Worm (Caenorhabditis elegans) whole organism, L2 larva: ENCODE measurements around the gene ZC84.1.

Experiments used
- C34F6.9 ChIP-seq: fragments of 150-350 bp; optimal IDR thresholded peaks from 2 replicates; lab custom pipeline; 2014; ENCODE audit warnings: missing biosample characterization, missing genetic modification characterization
- F13H6.1 ChIP-seq: sonication (generic microtip); optimal IDR thresholded peaks from 2 replicates; lab custom pipeline; 2016; ENCODE audit warnings: missing genetic modification characterization, missing compliant biosample characterization
- R02D3.7 ChIP-seq: fragments of 150-350 bp; optimal IDR thresholded peaks from 2 replicates; lab custom pipeline; 2014; ENCODE audit warnings: missing biosample characterization, missing genetic modification characterization
- alr-1 ChIP-seq: fragments of 150-350 bp; optimal IDR thresholded peaks from 2 replicates; lab custom pipeline; 2014; ENCODE audit warnings: missing biosample characterization, missing genetic modification characterization
- ama-1 ChIP-seq: fragments of 150-350 bp; optimal IDR thresholded peaks from 2 replicates; lab custom pipeline; 2018; ENCODE audit warnings: inconsistent platforms
- ceh-16 ChIP-seq: fragments of 150-350 bp; optimal IDR thresholded peaks from 2 replicates; lab custom pipeline; 2014; ENCODE audit warnings: missing biosample characterization, missing genetic modification characterization
- ceh-82 ChIP-seq: fragments of 150-350 bp; optimal IDR thresholded peaks from 2 replicates; lab custom pipeline; 2014; ENCODE audit warnings: missing biosample characterization, missing genetic modification characterization
- crh-2 ChIP-seq: sonication (generic microtip); optimal IDR thresholded peaks from 2 replicates; lab custom pipeline; 2017; ENCODE audit warnings: missing biosample characterization, missing genetic modification characterization
- dmd-4 ChIP-seq: sonication (generic microtip); optimal IDR thresholded peaks from 2 replicates; lab custom pipeline; 2017; ENCODE audit warnings: missing biosample characterization, missing genetic modification characterization
- fos-1 ChIP-seq: fragments of 150-350 bp; optimal IDR thresholded peaks from 2 replicates; lab custom pipeline; 2014; ENCODE audit warnings: missing biosample characterization, missing genetic modification characterization
- gmeb-1 ChIP-seq: fragments of 150-350 bp; optimal IDR thresholded peaks from 2 replicates; lab custom pipeline; 2014; ENCODE audit warnings: missing biosample characterization, missing genetic modification characterization
- lin-11 ChIP-seq: fragments of 150-350 bp; sonication (generic microtip); optimal IDR thresholded peaks from 2 replicates; lab custom pipeline; 2014; ENCODE audit warnings: missing biosample characterization, missing genetic modification characterization, inconsistent platforms, mixed read lengths
- lin-13 ChIP-seq: fragments of 150-350 bp; optimal IDR thresholded peaks from 2 replicates; lab custom pipeline; 2014; ENCODE audit warnings: missing biosample characterization, missing genetic modification reagents, missing genetic modification characterization
- lin-39 ChIP-seq: fragments of 150-350 bp; optimal IDR thresholded peaks from 2 replicates; lab custom pipeline; 2014; ENCODE audit warnings: missing biosample characterization, missing genetic modification reagents, missing genetic modification characterization
- lsy-2 ChIP-seq, 2 experiments: fragments of 150-350 bp in 1 of 2; sonication (generic microtip) in 1 of 2; optimal IDR thresholded peaks; 2 replicates each; lab custom pipeline; 2014 to 2017; ENCODE audit warnings: missing biosample characterization in 2 of 2, missing genetic modification characterization in 2 of 2
- mab-5 ChIP-seq: fragments of 150-350 bp; optimal IDR thresholded peaks from 2 replicates; lab custom pipeline; 2014; ENCODE audit warnings: missing biosample characterization, missing genetic modification characterization
- mbf-1 ChIP-seq: sonication (generic microtip); optimal IDR thresholded peaks from 2 replicates; lab custom pipeline; 2017; ENCODE audit warnings: missing biosample characterization, missing genetic modification characterization
- nhr-10 ChIP-seq: sonication (generic microtip); optimal IDR thresholded peaks from 2 replicates; lab custom pipeline; 2017; ENCODE audit warnings: missing biosample characterization, missing genetic modification characterization
- nhr-11 ChIP-seq: fragments of 150-350 bp; optimal IDR thresholded peaks from 2 replicates; lab custom pipeline; 2014; ENCODE audit warnings: missing biosample characterization, missing genetic modification characterization
- nhr-129 ChIP-seq: fragments of 150-350 bp; optimal IDR thresholded peaks from 2 replicates; lab custom pipeline; 2014; ENCODE audit warnings: missing biosample characterization, missing genetic modification characterization
- nhr-21 ChIP-seq: fragments of 150-350 bp; optimal IDR thresholded peaks from 2 replicates; lab custom pipeline; 2014; ENCODE audit warnings: missing biosample characterization, missing genetic modification characterization
- nhr-23 ChIP-seq: fragments of 150-350 bp; optimal IDR thresholded peaks from 2 replicates; lab custom pipeline; 2014; ENCODE audit warnings: missing biosample characterization, missing genetic modification reagents, missing genetic modification characterization
- nhr-237 ChIP-seq: fragments of 150-350 bp; optimal IDR thresholded peaks from 2 replicates; lab custom pipeline; 2014; ENCODE audit warnings: missing biosample characterization, missing genetic modification characterization
- nhr-25 ChIP-seq: fragments of 150-350 bp; sonication (generic microtip); optimal IDR thresholded peaks from 3 replicates; lab custom pipeline; 2014; ENCODE audit warnings: missing biosample characterization, missing genetic modification characterization
- nhr-77 ChIP-seq: fragments of 150-350 bp; optimal IDR thresholded peaks from 2 replicates; lab custom pipeline; 2014; ENCODE audit warnings: missing biosample characterization, missing genetic modification characterization
- peb-1 ChIP-seq: fragments of 150-350 bp; optimal IDR thresholded peaks from 2 replicates; lab custom pipeline; 2014; ENCODE audit warnings: missing biosample characterization, missing genetic modification characterization
- sem-4 ChIP-seq: fragments of 150-350 bp; optimal IDR thresholded peaks from 2 replicates; lab custom pipeline; 2014; ENCODE audit warnings: missing biosample characterization, missing genetic modification reagents, missing genetic modification characterization
- skn-1 ChIP-seq: sonication (generic microtip); optimal IDR thresholded peaks from 2 replicates; lab custom pipeline; 2017; ENCODE audit warnings: missing biosample characterization, missing genetic modification characterization
- sma-3 ChIP-seq: sonication (generic microtip); optimal IDR thresholded peaks from 2 replicates; lab custom pipeline; 2016; ENCODE audit warnings: missing genetic modification reagents, missing genetic modification characterization, missing compliant biosample characterization
- sma-9 ChIP-seq, 2 experiments: fragments of 150-350 bp in 1 of 2; sonication (generic microtip) in 1 of 2; optimal IDR thresholded peaks; 2 replicates each; lab custom pipeline; 2014 to 2016; ENCODE audit warnings: missing genetic modification characterization in 2 of 2, mild to moderate bottlenecking in 1 of 2, missing biosample characterization in 1 of 2, missing compliant biosample characterization in 1 of 2, missing genetic modification reagents in 1 of 2, moderate library complexity in 1 of 2
- snpc-4 ChIP-seq: fragments of 150-350 bp; optimal IDR thresholded peaks from 2 replicates; lab custom pipeline; 2014; ENCODE audit warnings: missing biosample characterization, missing genetic modification characterization
- unc-39 ChIP-seq: fragments of 150-350 bp; optimal IDR thresholded peaks from 2 replicates; lab custom pipeline; 2014; ENCODE audit warnings: missing biosample characterization, missing genetic modification characterization
- unc-55 ChIP-seq: fragments of 150-350 bp; sonication (generic microtip); optimal IDR thresholded peaks from 3 replicates; lab custom pipeline; 2014; ENCODE audit warnings: missing biosample characterization, missing genetic modification reagents, missing genetic modification characterization
- unc-62 ChIP-seq: fragments of 150-350 bp; optimal IDR thresholded peaks from 2 replicates; lab custom pipeline; 2014; ENCODE audit warnings: missing biosample characterization, missing genetic modification reagents, missing genetic modification characterization
- zag-1 ChIP-seq: fragments of 150-350 bp; optimal IDR thresholded peaks from 2 replicates; lab custom pipeline; 2014; ENCODE audit warnings: missing biosample characterization, missing genetic modification characterization
- ztf-1 ChIP-seq: fragments of 200-800 bp; sonication (Bioruptor generic); conservative IDR thresholded peaks from 2 replicates; pipeline ENCODE4 v1.3.6; 2022; ENCODE audit warnings: missing genetic modification characterization, missing compliant biosample characterization
- ztf-11 ChIP-seq: sonication (generic microtip); optimal IDR thresholded peaks from 2 replicates; lab custom pipeline; 2017; ENCODE audit warnings: missing biosample characterization, missing genetic modification characterization

Gene ZC84.1

DNA sequence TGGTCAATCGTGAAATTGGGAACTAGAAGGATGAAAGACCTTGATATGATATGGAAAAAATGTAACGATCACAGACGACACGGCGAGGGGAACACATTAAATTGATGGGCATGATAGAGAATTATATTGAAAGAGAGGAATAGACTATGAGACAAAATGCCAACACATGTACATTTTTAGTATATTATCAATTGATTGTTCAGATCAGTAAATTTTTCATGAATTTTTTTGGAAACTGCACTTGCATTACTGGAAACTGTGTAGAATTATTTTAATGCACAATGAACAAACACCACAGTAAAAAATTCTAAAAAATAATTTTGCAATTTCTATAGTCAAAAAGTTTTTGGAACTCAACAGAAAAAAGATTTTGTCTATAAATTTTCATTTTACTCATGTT, 32.8 kb downstream of the ZC84.1 start:
- TF ChIP-seq sma-3: no peak
- TF ChIP-seq unc-62 (GFP tag; lab: Kevin White, UChicago): no peak
- peak; percentile 21 for TF ChIP-seq sma-9 (GFP tag; optimal IDR thresholded peaks at IDR 0.05; lab: Kevin White, UChicago)
- no peak for TF ChIP-seq sma-9 (tag; optimal IDR thresholded peaks at IDR 0.05; lab: Kevin White, UChicago)
- peak; percentile 33 for TF ChIP-seq fos-1 (tag; lab: Kevin White, UChicago)

DNA sequence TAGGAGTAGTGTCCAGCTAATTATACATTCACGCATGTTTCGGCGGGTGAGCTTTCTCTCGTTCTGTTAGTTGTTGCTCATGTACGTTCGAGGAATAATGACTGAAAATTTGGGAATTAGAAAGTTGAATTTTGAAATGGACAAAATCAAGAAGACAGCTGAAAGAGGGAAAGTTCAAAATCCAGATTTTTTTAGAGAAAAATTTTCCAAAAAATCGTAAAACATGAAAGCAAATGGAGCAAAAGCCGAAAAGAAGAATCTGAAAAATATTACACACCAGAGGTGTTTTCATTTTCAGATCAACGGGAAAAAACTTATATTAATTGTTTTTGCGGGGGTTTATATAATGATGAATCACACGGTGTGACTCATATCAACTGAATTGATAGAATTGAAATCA, 33.4 kb downstream of the ZC84.1 start, which contains the start of gene ina-1:
ina-1 (minus strand) TSS at position 101 of the 400 bp plus-strand sequence.
- TF ChIP-seq alr-1 (tag; lab: Kevin White, UChicago): no peak
- no peak for TF ChIP-seq nhr-129 (tag; lab: Kevin White, UChicago)
- no peak for TF ChIP-seq C34F6.9 (tag; lab: Kevin White, UChicago)
- TF ChIP-seq nhr-11 (tag; lab: Kevin White, UChicago): no peak
- TF ChIP-seq nhr-25 (tag; lab: Kevin White, UChicago): no peak
- TF ChIP-seq lin-13: no peak
- TF ChIP-seq F13H6.1 (tag; lab: Kevin White, UChicago): no peak
- TF ChIP-seq unc-62 (GFP tag; lab: Kevin White, UChicago): no peak

DNA sequence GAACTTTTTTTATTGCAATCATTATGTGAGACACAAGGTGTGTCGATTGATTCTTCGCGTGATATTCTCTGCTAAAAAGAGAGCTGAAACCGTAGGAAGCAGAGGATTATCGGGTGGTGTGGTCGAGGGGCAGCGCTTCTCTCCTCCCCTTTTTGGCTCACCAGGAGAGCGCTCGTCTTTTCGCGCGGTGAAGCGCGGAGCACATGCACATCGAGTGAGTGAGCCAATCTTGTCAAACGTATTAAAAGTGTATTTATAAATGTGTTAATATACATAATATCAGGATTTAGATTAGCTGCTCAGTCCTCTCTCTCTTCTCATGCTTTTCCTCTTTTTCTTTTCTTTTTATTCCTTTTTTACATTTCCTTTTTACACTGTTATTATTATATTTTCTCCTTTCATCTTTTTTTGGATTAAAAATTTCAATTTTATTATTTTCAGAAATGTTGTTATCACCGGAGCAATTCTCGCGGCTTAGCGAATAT, 43.4 kb downstream of the ZC84.1 start, which contains the start of gene dgk-3:
dgk-3 (plus strand) TSS at position 435 of the 485 bp plus-strand sequence.
- TF ChIP-seq lin-13 (no peak), unc-62 (GFP tag; lab: Kevin White, UChicago) (no peak), peb-1 (tag; lab: Kevin White, UChicago) (no peak), C34F6.9 (tag; lab: Kevin White, UChicago) (no peak), nhr-10 (tag; lab: Kevin White, UChicago) (no peak), sma-9 (GFP tag; optimal IDR thresholded peaks at IDR 0.05; lab: Kevin White, UChicago) (no peak), sma-9 (tag; optimal IDR thresholded peaks at IDR 0.05; lab: Kevin White, UChicago) (no peak), F13H6.1 (tag; lab: Kevin White, UChicago) (no peak), R02D3.7 (no peak), nhr-11 (tag; lab: Kevin White, UChicago) (no peak), lsy-2 (tag; optimal IDR thresholded peaks at IDR 0.05; lab: Kevin White, UChicago) (no peak), ama-1 (lab: Kevin White, UChicago) (no peak), lin-11 (tag; lab: Kevin White, UChicago) (no peak), ztf-11 (no peak), ceh-16 (tag; lab: Kevin White, UChicago) (no peak), alr-1 (tag; lab: Kevin White, UChicago) (no peak), nhr-129 (tag; lab: Kevin White, UChicago) (no peak), zag-1 (tag; lab: Kevin White, UChicago) (no peak), lin-39 (no peak)

DNA sequence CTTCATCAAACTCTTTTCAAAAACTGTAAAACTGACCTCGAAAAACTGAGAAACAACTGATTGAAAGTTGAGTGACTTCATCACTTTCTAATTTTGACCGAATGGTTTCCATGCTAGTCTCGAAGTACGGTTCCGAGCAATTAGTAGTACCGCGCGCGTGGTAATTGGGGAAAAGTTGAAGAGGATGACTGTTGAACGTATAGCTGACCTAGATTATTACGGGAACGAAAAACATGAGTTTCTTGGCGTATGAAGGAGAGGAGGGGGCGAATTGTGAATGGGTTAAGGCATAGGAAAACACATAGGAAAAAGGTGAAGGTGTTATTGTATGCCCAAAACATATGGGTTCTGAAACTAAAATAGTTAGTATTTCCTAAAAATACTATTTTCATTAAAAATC, 44.5 kb downstream of the ZC84.1 start, which contains the start of gene ptr-9:
ptr-9 (minus strand) TSS at position 101 of the 400 bp plus-strand sequence.
- TF ChIP-seq mbf-1 (tag; lab: Kevin White, UChicago): no peak
- no peak for TF ChIP-seq unc-39 (tag; lab: Kevin White, UChicago)

DNA sequence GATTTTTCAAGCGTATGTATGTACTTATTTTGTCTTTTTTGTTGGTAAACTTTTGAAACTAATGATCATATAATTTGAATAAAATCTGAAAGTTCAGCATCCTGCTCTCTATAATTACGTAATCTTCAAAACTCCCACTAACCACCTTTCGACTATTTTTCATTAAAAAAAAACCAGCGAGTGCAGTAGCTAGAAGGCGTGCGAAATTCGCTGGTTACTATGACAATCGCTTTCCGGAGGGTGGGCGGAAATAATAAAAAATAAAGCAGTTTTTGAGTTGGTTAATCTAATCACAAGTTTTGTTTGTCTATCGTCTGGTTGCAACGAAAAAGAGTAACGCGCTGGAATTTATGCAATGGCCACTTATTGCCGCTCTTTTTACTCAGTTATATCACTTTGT, 51.3 kb downstream of the ZC84.1 start, which contains the start of gene irld-34:
irld-34 (plus strand) TSS at position 301 of the 400 bp plus-strand sequence.
- TF ChIP-seq ztf-1 (GFP tag; lab: Robert Waterston, UW) (no peak), mab-5 (tag; lab: Kevin White, UChicago) (no peak), lin-39 (no peak), nhr-23 (tag; lab: Kevin White, UChicago) (no peak), nhr-77 (no peak), sma-3 (no peak), nhr-237 (tag; lab: Kevin White, UChicago) (no peak), crh-2 (tag; lab: Kevin White, UChicago) (no peak), gmeb-1 (tag; lab: Kevin White, UChicago) (no peak), dmd-4 (no peak), nhr-129 (tag; lab: Kevin White, UChicago) (no peak), skn-1 (tag; lab: Kevin White, UChicago) (no peak)

DNA sequence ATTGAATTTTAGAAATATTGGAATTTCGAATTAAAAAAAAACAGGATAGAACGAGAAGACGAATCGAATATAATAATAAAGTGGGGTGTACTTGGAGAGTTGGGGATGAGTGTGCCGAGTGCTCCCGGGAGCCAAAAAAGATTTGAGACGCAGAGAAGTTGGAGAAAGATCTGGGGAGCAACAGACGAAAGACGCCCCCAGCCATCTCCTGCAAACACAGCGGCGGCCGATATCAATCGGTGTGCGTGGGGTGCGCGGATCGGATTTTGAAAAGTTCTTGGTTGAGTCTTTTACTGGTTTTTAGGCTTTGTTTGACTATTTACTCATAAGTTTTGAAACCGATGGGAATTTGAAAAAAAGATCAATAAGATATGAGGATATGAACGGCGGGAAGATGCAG, 52.3 kb downstream of the ZC84.1 start, which contains the start of gene nhl-1:
nhl-1 (minus strand) TSS at position 101 of the 400 bp plus-strand sequence.
- no peak for TF ChIP-seq unc-55 (GFP tag; lab: Kevin White, UChicago)
- TF ChIP-seq crh-2 (tag; lab: Kevin White, UChicago): no peak
- TF ChIP-seq nhr-10 (tag; lab: Kevin White, UChicago): no peak
- TF ChIP-seq nhr-21 (tag; lab: Kevin White, UChicago): no peak
- no peak for TF ChIP-seq nhr-237 (tag; lab: Kevin White, UChicago)
- no peak for TF ChIP-seq nhr-23 (tag; lab: Kevin White, UChicago)
- no peak for TF ChIP-seq lsy-2 (tag; optimal IDR thresholded peaks at IDR 0.05; lab: Kevin White, UChicago)
- no peak for TF ChIP-seq sma-3
- no peak for TF ChIP-seq skn-1 (tag; lab: Kevin White, UChicago)
- TF ChIP-seq nhr-11 (tag; lab: Kevin White, UChicago): no peak
- no peak for TF ChIP-seq nhr-77
- TF ChIP-seq dmd-4: no peak
- no peak for TF ChIP-seq ceh-82 (tag; lab: Kevin White, UChicago)
- no peak for TF ChIP-seq sem-4
- no peak for TF ChIP-seq nhr-25 (tag; lab: Kevin White, UChicago)
- TF ChIP-seq nhr-129 (tag; lab: Kevin White, UChicago): no peak
- TF ChIP-seq snpc-4 (tag; lab: Kevin White, UChicago): no peak
